Worm (Caenorhabditis elegans) whole organism, L2 larva: ENCODE results near the gene F11E6.6.

ENCODE experiments used
- ama-1 ChIP-seq: fragments of 150-350 bp; optimal IDR thresholded peaks from 2 replicates; lab custom pipeline; 2018; ENCODE audit warnings: inconsistent platforms
- ceh-82 ChIP-seq: fragments of 150-350 bp; optimal IDR thresholded peaks from 2 replicates; lab custom pipeline; 2014; ENCODE audit warnings: missing biosample characterization, missing genetic modification characterization
- elt-3 ChIP-seq: sonication (generic microtip); optimal IDR thresholded peaks from 2 replicates; lab custom pipeline; 2017; ENCODE audit warnings: missing biosample characterization, missing genetic modification characterization
- nhr-11 ChIP-seq: fragments of 150-350 bp; optimal IDR thresholded peaks from 2 replicates; lab custom pipeline; 2014; ENCODE audit warnings: missing biosample characterization, missing genetic modification characterization
- peb-1 ChIP-seq: fragments of 150-350 bp; optimal IDR thresholded peaks from 2 replicates; lab custom pipeline; 2014; ENCODE audit warnings: missing biosample characterization, missing genetic modification characterization
- skn-1 ChIP-seq: sonication (generic microtip); optimal IDR thresholded peaks from 2 replicates; lab custom pipeline; 2017; ENCODE audit warnings: missing biosample characterization, missing genetic modification characterization
- unc-39 ChIP-seq: fragments of 150-350 bp; optimal IDR thresholded peaks from 2 replicates; lab custom pipeline; 2014; ENCODE audit warnings: missing biosample characterization, missing genetic modification characterization
- unc-55 ChIP-seq: fragments of 150-350 bp; sonication (generic microtip); optimal IDR thresholded peaks from 3 replicates; lab custom pipeline; 2014; ENCODE audit warnings: missing biosample characterization, missing genetic modification reagents, missing genetic modification characterization
- ztf-11 ChIP-seq: sonication (generic microtip); optimal IDR thresholded peaks from 2 replicates; lab custom pipeline; 2017; ENCODE audit warnings: missing biosample characterization, missing genetic modification characterization
- ztf-4 ChIP-seq: fragments of 150-350 bp; optimal IDR thresholded peaks from 2 replicates; lab custom pipeline; 2014; ENCODE audit warnings: missing biosample characterization, missing genetic modification characterization

ce11 chrIV:17490679-17491078, 24.9 kb upstream of the F11E6.6 start, which contains the start of gene nas-6:
- TF ChIP-seq peb-1 (tag; lab: Kevin White, UChicago) (no peak), unc-39 (tag; lab: Kevin White, UChicago) (no peak), nhr-11 (tag; lab: Kevin White, UChicago) (no peak), ceh-82 (tag; lab: Kevin White, UChicago) (no peak), ztf-11 (no peak), skn-1 (tag; lab: Kevin White, UChicago) (no peak), elt-3 (tag; lab: Kevin White, UChicago) (no peak), unc-55 (GFP tag; lab: Kevin White, UChicago) (no peak), ama-1 (no peak), ztf-4 (tag; lab: Kevin White, UChicago) (no peak)
